Worm (Caenorhabditis elegans) whole organism, late embryonic: ENCODE data around the gene F46F5.7.

ENCODE experiments used
- C38D4.7 ChIP-seq: fragments of 200-800 bp; sonication (Bioruptor generic); optimal IDR thresholded peaks from 2 replicates; lab custom pipeline; 2018; ENCODE audit warnings: mild to moderate bottlenecking, missing genetic modification characterization, moderate library complexity, missing compliant biosample characterization
- F13H6.1 ChIP-seq: sonication (generic microtip); optimal IDR thresholded peaks from 2 replicates; lab custom pipeline; 2016; ENCODE audit warnings: missing genetic modification characterization, missing compliant biosample characterization
- K02D7.2 ChIP-seq: sonication (generic microtip); optimal IDR thresholded peaks from 2 replicates; lab custom pipeline; 2017; ENCODE audit warnings: mild to moderate bottlenecking, missing genetic modification characterization, missing compliant biosample characterization
- ahr-1 ChIP-seq: sonication (generic microtip); optimal IDR thresholded peaks from 2 replicates; lab custom pipeline; 2016; ENCODE audit warnings: missing genetic modification characterization, missing compliant biosample characterization
- ceh-18 ChIP-seq: sonication (generic microtip); optimal IDR thresholded peaks from 2 replicates; lab custom pipeline; 2016; ENCODE audit warnings: missing genetic modification characterization, missing compliant biosample characterization
- ceh-19 ChIP-seq: fragments of 200-800 bp; sonication (Bioruptor generic); optimal IDR thresholded peaks from 2 replicates; lab custom pipeline; 2018; ENCODE audit warnings: mild to moderate bottlenecking, missing genetic modification characterization, missing compliant biosample characterization
- ceh-22 ChIP-seq: sonication (generic microtip); optimal IDR thresholded peaks from 2 replicates; lab custom pipeline; 2017; ENCODE audit warnings: missing biosample characterization, missing genetic modification characterization
- ceh-24 ChIP-seq: sonication (generic microtip); optimal IDR thresholded peaks from 2 replicates; lab custom pipeline; 2016; ENCODE audit warnings: mild to moderate bottlenecking, missing genetic modification characterization, missing compliant biosample characterization
- ceh-48 ChIP-seq: sonication (generic microtip); optimal IDR thresholded peaks from 2 replicates; lab custom pipeline; 2016; ENCODE audit warnings: missing genetic modification characterization, inconsistent platforms, missing compliant biosample characterization
- ceh-6 ChIP-seq: fragments of 200-800 bp; sonication (Bioruptor generic); optimal IDR thresholded peaks from 2 replicates; lab custom pipeline; 2018; ENCODE audit warnings: mild to moderate bottlenecking, missing genetic modification characterization, missing compliant biosample characterization
- ceh-9 ChIP-seq: sonication (generic microtip); optimal IDR thresholded peaks from 2 replicates; lab custom pipeline; 2016; ENCODE audit warnings: mild to moderate bottlenecking, missing genetic modification characterization, inconsistent platforms, missing compliant biosample characterization
- che-1 ChIP-seq: sonication (generic microtip); optimal IDR thresholded peaks from 2 replicates; lab custom pipeline; 2016; ENCODE audit warnings: mild to moderate bottlenecking, missing genetic modification characterization, missing compliant biosample characterization
- dmd-4 ChIP-seq: sonication (generic microtip); optimal IDR thresholded peaks from 2 replicates; lab custom pipeline; 2016; ENCODE audit warnings: borderline replicate concordance, missing genetic modification characterization, missing compliant biosample characterization
- dve-1 ChIP-seq: sonication (generic microtip); optimal IDR thresholded peaks from 2 replicates; lab custom pipeline; 2017; ENCODE audit warnings: antibody characterized with exemption, mild to moderate bottlenecking, missing genetic modification characterization, missing compliant biosample characterization
- elt-2 ChIP-seq: sonication (generic microtip); optimal IDR thresholded peaks from 2 replicates; lab custom pipeline; 2016; ENCODE audit warnings: missing genetic modification reagents, missing genetic modification characterization, missing compliant biosample characterization
- elt-4 ChIP-seq: sonication (generic microtip); optimal IDR thresholded peaks from 2 replicates; lab custom pipeline; 2016; ENCODE audit warnings: missing genetic modification characterization, missing compliant biosample characterization
- ets-4 ChIP-seq: sonication (generic microtip); optimal IDR thresholded peaks from 2 replicates; lab custom pipeline; 2016; ENCODE audit warnings: missing genetic modification characterization, missing compliant biosample characterization
- fkh-10 ChIP-seq: fragments of 150-350 bp; optimal IDR thresholded peaks from 2 replicates; lab custom pipeline; 2014; ENCODE audit warnings: missing biosample characterization, missing genetic modification reagents, missing genetic modification characterization
- gmeb-2 ChIP-seq: sonication (generic microtip); optimal IDR thresholded peaks from 2 replicates; lab custom pipeline; 2016; ENCODE audit warnings: missing genetic modification characterization, inconsistent platforms, missing compliant biosample characterization
- hlh-13 ChIP-seq: fragments of 200-800 bp; sonication (Bioruptor generic); optimal IDR thresholded peaks from 2 replicates; lab custom pipeline; 2018; ENCODE audit warnings: mild to moderate bottlenecking, missing genetic modification characterization, missing compliant biosample characterization
- hlh-15 ChIP-seq: sonication (generic microtip); optimal IDR thresholded peaks from 2 replicates; lab custom pipeline; 2016; ENCODE audit warnings: missing genetic modification characterization, missing compliant biosample characterization
- hlh-30 ChIP-seq: sonication (generic microtip); optimal IDR thresholded peaks from 2 replicates; lab custom pipeline; 2017; ENCODE audit warnings: antibody characterized with exemption, missing genetic modification characterization, missing compliant biosample characterization; ENCODE audit not compliant: insufficient read depth
- hlh-6 ChIP-seq: sonication (generic microtip); optimal IDR thresholded peaks from 2 replicates; lab custom pipeline; 2016; ENCODE audit warnings: missing genotype, missing genetic modification characterization, missing compliant biosample characterization
- hlh-8 ChIP-seq: sonication (generic microtip); optimal IDR thresholded peaks from 2 replicates; lab custom pipeline; 2016; ENCODE audit warnings: missing genotype, missing genetic modification characterization, missing compliant biosample characterization
- nfya-1 ChIP-seq: sonication (generic microtip); optimal IDR thresholded peaks from 2 replicates; lab custom pipeline; 2017; ENCODE audit warnings: missing genetic modification characterization, mild to moderate bottlenecking, missing compliant biosample characterization, antibody characterized with exemption, moderate library complexity
- nhr-11 ChIP-seq: fragments of 150-350 bp; optimal IDR thresholded peaks from 2 replicates; lab custom pipeline; 2014; ENCODE audit warnings: missing biosample characterization, missing genetic modification characterization
- nhr-232 ChIP-seq: sonication (generic microtip); optimal IDR thresholded peaks from 2 replicates; lab custom pipeline; 2016; ENCODE audit warnings: missing genetic modification characterization, missing compliant biosample characterization
- pax-1 ChIP-seq: fragments of 150-350 bp; optimal IDR thresholded peaks from 2 replicates; lab custom pipeline; 2014; ENCODE audit warnings: missing biosample characterization, missing genetic modification characterization
- pha-2 ChIP-seq: sonication (generic microtip); optimal IDR thresholded peaks from 2 replicates; lab custom pipeline; 2017; ENCODE audit warnings: mild to moderate bottlenecking, missing genetic modification characterization, missing compliant biosample characterization
- pros-1 ChIP-seq: fragments of 150-350 bp; optimal IDR thresholded peaks from 2 replicates; lab custom pipeline; 2014; ENCODE audit warnings: missing biosample characterization, missing genetic modification reagents, missing genetic modification characterization
- rnt-1 ChIP-seq: sonication (generic microtip); optimal IDR thresholded peaks from 2 replicates; lab custom pipeline; 2016; ENCODE audit warnings: missing genetic modification characterization, missing compliant biosample characterization
- sdc-2 ChIP-seq: sonication (generic microtip); optimal IDR thresholded peaks from 2 replicates; lab custom pipeline; 2016; ENCODE audit warnings: missing genotype, missing genetic modification characterization, missing compliant biosample characterization
- sox-4 ChIP-seq: sonication (generic microtip); optimal IDR thresholded peaks from 2 replicates; lab custom pipeline; 2017; ENCODE audit warnings: mild to moderate bottlenecking, missing genetic modification characterization, inconsistent platforms, missing compliant biosample characterization
- syd-9 ChIP-seq: sonication (generic microtip); optimal IDR thresholded peaks from 2 replicates; lab custom pipeline; 2016; ENCODE audit warnings: mild to moderate bottlenecking, missing genetic modification characterization, moderate library complexity, missing compliant biosample characterization
- tbx-7 ChIP-seq: sonication (generic microtip); optimal IDR thresholded peaks from 2 replicates; lab custom pipeline; 2016; ENCODE audit warnings: missing genotype, missing genetic modification characterization, missing compliant biosample characterization
- unc-55 ChIP-seq: sonication (generic microtip); optimal IDR thresholded peaks from 2 replicates; lab custom pipeline; 2017; ENCODE audit warnings: missing biosample characterization, missing genetic modification reagents, missing genetic modification characterization

F46F5.7 gene

ce11 chrII:791828-792227, 28.6 kb downstream of the F46F5.7 start, which contains the start of gene F46F5.1:
Gene F46F5.1, minus strand, starts transcription at chrII:791928.
- no peak for TF ChIP-seq sdc-2 (tag; lab: Kevin White, UChicago)
- no peak for TF ChIP-seq ceh-22
- TF ChIP-seq tbx-7 (tag; lab: Kevin White, UChicago) = no peak
- TF ChIP-seq ceh-19 = no peak
- no peak for TF ChIP-seq nfya-1 (tag; lab: Kevin White, UChicago)
- no peak for TF ChIP-seq dve-1 (tag; lab: Kevin White, UChicago)
- no peak for TF ChIP-seq unc-55 (GFP tag; lab: Kevin White, UChicago)
- TF ChIP-seq K02D7.2 (tag; lab: Kevin White, UChicago) = no peak

ce11 chrII:788139-788538, 32.3 kb downstream of the F46F5.7 start, which contains the start of gene F46F5.15:
Gene F46F5.15, plus strand, starts transcription at chrII:788439.
- TF ChIP-seq elt-4 (tag; lab: Kevin White, UChicago) (no peak), che-1 (tag; lab: Kevin White, UChicago) (no peak), C38D4.7 (no peak), fkh-10 (no peak), dve-1 (tag; lab: Kevin White, UChicago) (no peak), dmd-4 (tag; lab: Kevin White, UChicago) (no peak), hlh-15 (tag; lab: Kevin White, UChicago) (no peak), nhr-232 (tag; lab: Kevin White, UChicago) (no peak), pha-2 (tag; lab: Kevin White, UChicago) (no peak), ceh-24 (tag; lab: Kevin White, UChicago) (no peak), hlh-13 (no peak)

- TF ChIP-seq hlh-30 (tag; lab: Kevin White, UChicago) (no peak), syd-9 (tag; lab: Kevin White, UChicago) (no peak), ahr-1 (tag; lab: Kevin White, UChicago) (no peak), nhr-11 (tag; lab: Kevin White, UChicago) (no peak), hlh-8 (tag; lab: Kevin White, UChicago) (no peak), sdc-2 (tag; lab: Kevin White, UChicago) (no peak), nhr-232 (tag; lab: Kevin White, UChicago) (no peak), ceh-24 (tag; lab: Kevin White, UChicago) (no peak), pax-1 (tag; lab: Kevin White, UChicago) (no peak), tbx-7 (tag; lab: Kevin White, UChicago) (no peak), unc-55 (GFP tag; lab: Kevin White, UChicago) (no peak), ceh-18 (tag; lab: Kevin White, UChicago) (no peak), ceh-48 (tag; lab: Kevin White, UChicago) (no peak), ceh-22 (no peak), elt-4 (tag; lab: Kevin White, UChicago) (no peak), hlh-13 (no peak), hlh-6 (tag; lab: Kevin White, UChicago) (no peak), pros-1 (tag; lab: Kevin White, UChicago) (no peak)
- TF ChIP-seq, all 69 proteins: peak for 0
These were observed 33.5 kb downstream of the F46F5.7 start, which contains the start of gene F46F5.16 for ce11 chrII:786938-787337. Gene F46F5.16, plus strand, starts transcription at chrII:787238.

ce11 chrII:783532-783931, 36.9 kb downstream of the F46F5.7 start, which contains the start of gene Y39F10A.6:
Gene Y39F10A.6, minus strand, starts transcription at chrII:783632.
- TF ChIP-seq nfya-1 (tag; lab: Kevin White, UChicago) (no peak), pros-1 (tag; lab: Kevin White, UChicago) (no peak)

- TF ChIP-seq ceh-6 (GFP tag; lab: Kevin White, UChicago) = no peak
- no peak for TF ChIP-seq rnt-1
- TF ChIP-seq ets-4 = no peak
- no peak for TF ChIP-seq sox-4 (tag; lab: Kevin White, UChicago)
- TF ChIP-seq elt-2 = no peak
- no peak for TF ChIP-seq hlh-13
- no peak for TF ChIP-seq K02D7.2 (tag; lab: Kevin White, UChicago)
- TF ChIP-seq ceh-9 (tag; lab: Kevin White, UChicago) = no peak
- no peak for TF ChIP-seq pha-2 (tag; lab: Kevin White, UChicago)
- no peak for TF ChIP-seq gmeb-2 (tag; lab: Kevin White, UChicago)
- no peak for TF ChIP-seq pax-1 (tag; lab: Kevin White, UChicago)
- TF ChIP-seq F13H6.1 = no peak
These were observed 37.5 kb downstream of the F46F5.7 start, which contains the start of gene Y39F10A.3 for ce11 chrII:782903-783302. Gene Y39F10A.3, minus strand, starts transcription at chrII:783003.
